Worm (Caenorhabditis elegans) whole organism, dauer: Measurements from ENCODE around the gene F14D7.12.
"Not testable (repeated sequence)": the region's sequence is repeated elsewhere in the genome, so short reads cannot be mapped to it uniquely, and the experiment has no call there.

Experiments used
- unc-62 ChIP-seq: sonication (generic microtip); optimal IDR thresholded peaks from 2 replicates; lab custom pipeline; 2017; ENCODE audit warnings: missing biosample characterization, missing genetic modification reagents, missing genetic modification characterization

The F14D7.12 gene

ce11 chrV:14299569-14300064, at the start of gene F14D7.12, which contains the start of gene spig-3:
Gene F14D7.12, plus strand, starts transcription at chrV:14300014.
Gene spig-3, minus strand, starts transcription at chrV:14299669.
- TF ChIP-seq unc-62 (GFP tag; lab: Kevin White, UChicago): no peak

- TF ChIP-seq unc-62 (GFP tag; lab: Kevin White, UChicago): no peak
Observed at ce11 chrV:14252025-14252424, 47.8 kb upstream of the F14D7.12 start, which contains the start of gene K02E11.5. Gene K02E11.5, plus strand, starts transcription at chrV:14252325.

- no peak for TF ChIP-seq unc-62 (GFP tag; lab: Kevin White, UChicago)
Observed at ce11 chrV:14254221-14254620, 45.6 kb upstream of the F14D7.12 start, which contains the start of gene K02E11.7. Gene K02E11.7, minus strand, starts transcription at chrV:14254321.

ce11 chrV:14256813-14257212, 43.0 kb upstream of the F14D7.12 start, which contains the start of gene sre-8:
Gene sre-8, plus strand, starts transcription at chrV:14257113.
- no peak for TF ChIP-seq unc-62 (GFP tag; lab: Kevin White, UChicago)

- no peak for TF ChIP-seq unc-62 (GFP tag; lab: Kevin White, UChicago)
Observed at ce11 chrV:14260831-14261230, 39.0 kb upstream of the F14D7.12 start, which contains the start of gene F40G12.2. Gene F40G12.2, minus strand, starts transcription at chrV:14260931.

ce11 chrV:14267326-14267942, 32.4 kb upstream of the F14D7.12 start:
- no peak for TF ChIP-seq unc-62 (GFP tag; lab: Kevin White, UChicago)

ce11 chrV:14268616-14269015, 31.2 kb upstream of the F14D7.12 start, which contains the start of gene F40G12.4:
Gene F40G12.4, minus strand, starts transcription at chrV:14268716.
- no peak for TF ChIP-seq unc-62 (GFP tag; lab: Kevin White, UChicago)

- TF ChIP-seq unc-62 (GFP tag; lab: Kevin White, UChicago): no peak
Observed at ce11 chrV:14270729-14271128, 29.1 kb upstream of the F14D7.12 start, which contains the start of gene F40G12.5. Gene F40G12.5, minus strand, starts transcription at chrV:14270829.

- no peak for TF ChIP-seq unc-62 (GFP tag; lab: Kevin White, UChicago)
Observed at ce11 chrV:14273019-14273418, 26.8 kb upstream of the F14D7.12 start, which contains the start of gene F40G12.6. Gene F40G12.6, minus strand, starts transcription at chrV:14273119.

- not testable (repeated sequence) for TF ChIP-seq unc-62 (GFP tag; lab: Kevin White, UChicago)
Observed at ce11 chrV:14274268-14274667, 25.5 kb upstream of the F14D7.12 start, which contains the start of gene F40G12.7. Gene F40G12.7, plus strand, starts transcription at chrV:14274568.

- no peak for TF ChIP-seq unc-62 (GFP tag; lab: Kevin White, UChicago)
Observed at ce11 chrV:14279777-14280176, 20.0 kb upstream of the F14D7.12 start, which contains the start of gene srt-33. Gene srt-33, minus strand, starts transcription at chrV:14279877.

ce11 chrV:14282222-14282709, 17.5 kb upstream of the F14D7.12 start, which contains the start of the genes srt-74 and F40G12.9:
Gene srt-74, minus strand, starts transcription at chrV:14282322.
Gene F40G12.9, plus strand, starts transcription at chrV:14282659.
- TF ChIP-seq unc-62 (GFP tag; lab: Kevin White, UChicago): no peak

- no peak for TF ChIP-seq unc-62 (GFP tag; lab: Kevin White, UChicago)
Observed at ce11 chrV:14283241-14283640, 16.6 kb upstream of the F14D7.12 start, which contains the start of gene F40G12.10. Gene F40G12.10, plus strand, starts transcription at chrV:14283541.

ce11 chrV:14285803-14286202, 14.0 kb upstream of the F14D7.12 start, which contains the start of gene F40G12.11:
Gene F40G12.11, plus strand, starts transcription at chrV:14286171.
- TF ChIP-seq unc-62 (GFP tag; lab: Kevin White, UChicago): no peak

- TF ChIP-seq unc-62 (GFP tag; lab: Kevin White, UChicago): no peak
Observed at ce11 chrV:14289363-14289762, 10.5 kb upstream of the F14D7.12 start, which contains the start of gene F14D7.1. Gene F14D7.1, minus strand, starts transcription at chrV:14289463.

ce11 chrV:14290636-14291035, 9.2 kb upstream of the F14D7.12 start, which contains the start of gene F14D7.18:
Gene F14D7.18, minus strand, starts transcription at chrV:14290736.
- no peak for TF ChIP-seq unc-62 (GFP tag; lab: Kevin White, UChicago)
